Worm (Caenorhabditis elegans): ENCODE measurements around the gene F53C3.1.

F53C3.1 gene

DNA sequence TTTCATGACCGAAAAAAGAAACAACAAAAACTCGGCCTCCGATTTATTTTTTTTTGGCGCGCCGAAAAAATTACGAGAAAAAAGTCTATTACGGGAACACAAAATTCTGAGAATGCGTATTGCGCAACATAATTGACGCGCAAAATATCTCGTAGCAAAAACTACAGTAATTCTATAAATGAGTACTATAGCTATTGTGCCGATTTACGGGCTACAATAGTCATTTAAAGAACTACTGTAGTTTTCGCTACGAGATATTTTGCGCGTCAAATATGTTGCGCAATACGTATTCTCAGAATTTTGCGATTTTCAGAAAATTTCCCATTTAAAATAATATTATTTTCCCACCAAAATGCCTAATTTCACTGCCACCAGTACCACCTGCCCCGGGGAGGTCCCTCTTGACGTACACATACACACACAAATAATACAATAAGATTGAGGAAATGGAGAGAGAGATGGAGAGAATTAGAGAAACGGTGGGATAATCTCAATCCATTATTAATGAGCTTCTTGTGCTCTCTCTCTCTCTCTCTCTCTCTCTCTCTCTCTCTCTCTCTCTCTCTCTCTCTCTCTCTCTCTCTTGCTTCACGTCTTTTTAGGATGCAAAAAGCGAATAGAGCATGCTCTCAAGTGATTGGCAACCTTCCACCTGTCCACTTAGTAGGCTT, 47.8 kb downstream of the F53C3.1 start:
- TF ChIP-seq lsy-2 (tag; optimal IDR thresholded peaks at IDR 0.05): no peak
- TF ChIP-seq mep-1 (tag; optimal IDR thresholded peaks at IDR 0.05): peak; percentile 12
- TF ChIP-seq blmp-1 (tag; optimal IDR thresholded peaks at IDR 0.05): no peak
- no peak for TF ChIP-seq ceh-43 (GFP tag; optimal IDR thresholded peaks at IDR 0.05)
- TF ChIP-seq hlh-1 (tag; optimal IDR thresholded peaks at IDR 0.05): peak; percentile 21
- no peak for TF ChIP-seq unc-39 (tag; optimal IDR thresholded peaks at IDR 0.05)
- TF ChIP-seq nhr-28 (tag; optimal IDR thresholded peaks at IDR 0.05): no peak
- TF ChIP-seq nhr-76 (tag; optimal IDR thresholded peaks at IDR 0.05): no peak
- peak; percentile 62 for TF ChIP-seq cnd-1 (tag; optimal IDR thresholded peaks at IDR 0.05)
- no peak for TF ChIP-seq elt-3 (tag; optimal IDR thresholded peaks at IDR 0.05)
- peak; percentile 53 for TF ChIP-seq mls-2 (tag; optimal IDR thresholded peaks at IDR 0.05)
- TF ChIP-seq nhr-2 (tag; optimal IDR thresholded peaks at IDR 0.05): no peak
- TF ChIP-seq lin-13 (tag; optimal IDR thresholded peaks at IDR 0.05): no peak
- no peak for TF ChIP-seq bed-3 (GFP tag; optimal IDR thresholded peaks at IDR 0.05)
- peak; percentile 31 for TF ChIP-seq drap-1 (GFP tag; optimal IDR thresholded peaks at IDR 0.05)
- TF ChIP-seq ztf-11 (tag; optimal IDR thresholded peaks at IDR 0.05): peak; percentile 51
- peak; percentile 53 for TF ChIP-seq sptf-1 (tag; optimal IDR thresholded peaks at IDR 0.05)
- no peak for TF ChIP-seq unc-120 (tag; optimal IDR thresholded peaks at IDR 0.05; ENCODE audit: poor library complexity, severe bottlenecking)
- no peak for TF ChIP-seq mab-5 (tag; optimal IDR thresholded peaks at IDR 0.05)
- TF ChIP-seq ham-2 (GFP tag; optimal IDR thresholded peaks at IDR 0.05): no peak
- TF ChIP-seq nhr-237 (tag; optimal IDR thresholded peaks at IDR 0.05): no peak
- TF ChIP-seq elt-1 (tag; optimal IDR thresholded peaks at IDR 0.05; ENCODE audit: borderline replicate concordance, insufficient read depth): no peak
- TF ChIP-seq ceh-39 (tag; optimal IDR thresholded peaks at IDR 0.05): no peak
- TF ChIP-seq tbx-8 (GFP tag; optimal IDR thresholded peaks at IDR 0.05): no peak
- TF ChIP-seq ceh-83 (GFP tag; optimal IDR thresholded peaks at IDR 0.05): no peak
- peak; percentile 87 for TF ChIP-seq ces-1 (GFP tag; optimal IDR thresholded peaks at IDR 0.05)
- no peak for TF ChIP-seq M03D4.4 (tag; optimal IDR thresholded peaks at IDR 0.05)
- TF ChIP-seq zip-8 (tag; optimal IDR thresholded peaks at IDR 0.05): peak; percentile 95
- no peak for TF ChIP-seq flh-1 (GFP tag; optimal IDR thresholded peaks at IDR 0.05)
- TF ChIP-seq pha-4 (tag; optimal IDR thresholded peaks at IDR 0.05): no peak
- no peak for TF ChIP-seq snpc-4 (tag; optimal IDR thresholded peaks at IDR 0.05)
- peak; percentile 5 for TF ChIP-seq unc-62 (GFP tag; optimal IDR thresholded peaks at IDR 0.05)
- TF ChIP-seq sem-2 (GFP tag; optimal IDR thresholded peaks at IDR 0.05): no peak
- no peak for TF ChIP-seq nhr-12 (tag; optimal IDR thresholded peaks at IDR 0.05)
- no peak for TF ChIP-seq lin-32 (GFP tag; optimal IDR thresholded peaks at IDR 0.05)

DNA sequence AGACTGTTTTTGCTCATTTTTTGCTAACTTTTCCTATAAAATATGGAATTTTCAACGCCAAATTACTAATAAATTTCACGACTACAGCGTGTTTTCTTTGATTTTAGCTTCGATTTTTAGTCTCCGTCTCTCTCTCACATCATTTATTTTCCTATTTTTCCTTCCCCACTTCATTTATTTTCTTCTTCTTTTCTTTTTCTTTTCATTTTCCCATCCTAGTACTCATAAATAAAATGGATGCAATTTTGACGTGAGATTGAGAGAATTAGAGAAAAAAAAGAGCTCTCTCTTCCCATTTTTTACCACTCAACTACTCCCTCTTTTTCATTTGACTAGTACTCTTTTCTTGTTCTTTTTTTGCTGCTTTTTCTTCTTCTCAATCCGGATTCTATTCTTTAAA, 48.5 kb downstream of the F53C3.1 start:
- peak; percentile 78 for TF ChIP-seq ces-1 (GFP tag; optimal IDR thresholded peaks at IDR 0.05)
- TF ChIP-seq unc-120 (tag; optimal IDR thresholded peaks at IDR 0.05; ENCODE audit: poor library complexity, severe bottlenecking): no peak

DNA sequence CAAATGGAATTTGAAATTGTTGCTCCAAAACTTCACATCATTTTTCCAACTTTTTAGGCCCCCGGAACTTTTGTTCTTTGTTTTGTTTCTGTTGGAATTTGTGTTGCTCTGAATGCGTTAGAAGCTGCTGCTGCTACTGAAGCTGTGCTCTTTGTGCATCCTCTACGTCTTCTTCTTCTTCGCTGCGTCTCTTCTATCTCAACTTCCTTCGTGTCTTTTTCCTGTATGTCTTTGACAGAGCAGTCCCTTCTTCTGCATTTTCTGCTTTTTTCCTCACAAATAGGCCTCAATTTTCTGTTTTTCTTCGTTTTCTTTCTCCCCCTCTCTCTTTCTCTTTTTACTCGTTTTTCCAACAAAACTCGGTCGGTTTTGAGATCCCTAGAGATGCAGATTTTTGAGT, 49.4 kb downstream of the F53C3.1 start:
- TF ChIP-seq lsy-2 (tag; optimal IDR thresholded peaks at IDR 0.05) (no peak), ces-1 (GFP tag; optimal IDR thresholded peaks at IDR 0.05) (peak; percentile 41)
